Worm (Caenorhabditis elegans) whole organism, L3 larva: ENCODE data around the gene spig-8.
A peak's percentile ranks its signal among the peaks of the same experiment; 100 is the strongest.

Source experiments
- R02D3.7 ChIP-seq: fragments of 150-350 bp; optimal IDR thresholded peaks from 2 replicates; lab custom pipeline; 2014; ENCODE audit warnings: missing biosample characterization, missing genetic modification characterization
- ZK546.5 ChIP-seq: sonication (generic microtip); optimal IDR thresholded peaks from 2 replicates; lab custom pipeline; 2017; ENCODE audit warnings: missing biosample characterization, missing genetic modification characterization
- ceh-16 ChIP-seq: sonication (generic microtip); optimal IDR thresholded peaks from 2 replicates; lab custom pipeline; 2017; ENCODE audit warnings: missing biosample characterization, missing genetic modification characterization
- ceh-28 ChIP-seq: fragments of 150-350 bp; optimal IDR thresholded peaks from 2 replicates; lab custom pipeline; 2014; ENCODE audit warnings: missing biosample characterization, missing genetic modification reagents, missing genetic modification characterization
- ceh-82 ChIP-seq: fragments of 150-350 bp; optimal IDR thresholded peaks from 2 replicates; lab custom pipeline; 2014; ENCODE audit warnings: missing biosample characterization, missing genetic modification characterization
- daf-12 ChIP-seq: fragments of 150-350 bp; optimal IDR thresholded peaks from 2 replicates; lab custom pipeline; 2014; ENCODE audit warnings: missing biosample characterization, missing genetic modification reagents, missing genetic modification characterization
- egl-27 ChIP-seq: sonication (generic microtip); optimal IDR thresholded peaks from 4 replicates; lab custom pipeline; 2017; ENCODE audit warnings: missing biosample characterization, missing genetic modification reagents, missing genetic modification characterization
- egl-5 ChIP-seq: fragments of 150-350 bp; optimal IDR thresholded peaks from 2 replicates; lab custom pipeline; 2017; ENCODE audit warnings: missing biosample characterization, missing genetic modification reagents, missing genetic modification characterization, inconsistent platforms
- elt-1 ChIP-seq: fragments of 150-350 bp; optimal IDR thresholded peaks from 2 replicates; lab custom pipeline; 2014; ENCODE audit warnings: missing biosample characterization, missing genetic modification characterization
- elt-2 ChIP-seq: sonication (generic microtip); optimal IDR thresholded peaks from 2 replicates; lab custom pipeline; 2016; ENCODE audit warnings: missing genetic modification reagents, mild to moderate bottlenecking, missing genetic modification characterization, missing compliant biosample characterization
- fkh-10 ChIP-seq: sonication (generic microtip); optimal IDR thresholded peaks from 2 replicates; lab custom pipeline; 2017; ENCODE audit warnings: missing biosample characterization, missing genetic modification reagents, missing genetic modification characterization
- hmg-11 ChIP-seq: sonication (generic microtip); optimal IDR thresholded peaks from 2 replicates; lab custom pipeline; 2016; ENCODE audit warnings: missing genetic modification characterization, missing compliant biosample characterization
- jun-1 ChIP-seq: fragments of 150-350 bp; optimal IDR thresholded peaks from 2 replicates; lab custom pipeline; 2014; ENCODE audit warnings: missing biosample characterization, missing genetic modification reagents, missing genetic modification characterization
- lin-15B ChIP-seq: fragments of 150-350 bp; optimal IDR thresholded peaks from 2 replicates; lab custom pipeline; 2014; ENCODE audit warnings: missing biosample characterization, missing genetic modification characterization
- lin-39 ChIP-seq: fragments of 150-350 bp; optimal IDR thresholded peaks from 2 replicates; lab custom pipeline; 2018; ENCODE audit warnings: missing biosample characterization, missing genetic modification reagents, missing genetic modification characterization
- lsy-12 ChIP-seq: sonication (generic microtip); optimal IDR thresholded peaks from 2 replicates; lab custom pipeline; 2016; ENCODE audit warnings: mild to moderate bottlenecking, missing genetic modification characterization, missing compliant biosample characterization
- mdl-1 ChIP-seq: fragments of 150-350 bp; optimal IDR thresholded peaks from 2 replicates; lab custom pipeline; 2014; ENCODE audit warnings: missing biosample characterization, missing genetic modification characterization
- nfya-1 ChIP-seq: sonication (generic microtip); optimal IDR thresholded peaks from 2 replicates; lab custom pipeline; 2017; ENCODE audit warnings: missing genetic modification characterization, mild to moderate bottlenecking, missing compliant biosample characterization, antibody characterized with exemption, moderate library complexity; ENCODE audit not compliant: insufficient read depth
- nhr-12 ChIP-seq: fragments of 150-350 bp; optimal IDR thresholded peaks from 2 replicates; lab custom pipeline; 2014; ENCODE audit warnings: missing biosample characterization, missing genetic modification characterization
- nhr-25 ChIP-seq: sonication (generic microtip); optimal IDR thresholded peaks from 2 replicates; lab custom pipeline; 2017; ENCODE audit warnings: missing biosample characterization, missing genetic modification characterization
- nhr-43 ChIP-seq: sonication (generic microtip); optimal IDR thresholded peaks from 2 replicates; lab custom pipeline; 2016; ENCODE audit warnings: mild to moderate bottlenecking, missing genetic modification characterization, missing compliant biosample characterization; ENCODE audit not compliant: poor library complexity, severe bottlenecking
- nhr-76 ChIP-seq: fragments of 150-350 bp; sonication (generic microtip); optimal IDR thresholded peaks from 5 replicates; lab custom pipeline; 2014; ENCODE audit warnings: missing biosample characterization, missing genetic modification characterization
- nhr-77 ChIP-seq: fragments of 150-350 bp; optimal IDR thresholded peaks from 2 replicates; lab custom pipeline; 2014; ENCODE audit warnings: missing biosample characterization, missing genetic modification characterization
- pha-4 ChIP-seq: fragments of 150-350 bp; optimal IDR thresholded peaks from 2 replicates; lab custom pipeline; 2014; ENCODE audit warnings: missing biosample characterization, missing genetic modification reagents, missing genetic modification characterization
- pqm-1 ChIP-seq: fragments of 150-350 bp; optimal IDR thresholded peaks from 2 replicates; lab custom pipeline; 2017; ENCODE audit warnings: missing biosample characterization, missing genetic modification characterization, inconsistent platforms
- sea-2 ChIP-seq: fragments of 150-350 bp; sonication (generic microtip); optimal IDR thresholded peaks from 4 replicates; lab custom pipeline; 2014; ENCODE audit warnings: missing biosample characterization, missing genetic modification reagents, missing genetic modification characterization
- snpc-4 ChIP-seq: fragments of 150-350 bp; optimal IDR thresholded peaks from 2 replicates; lab custom pipeline; 2014; ENCODE audit warnings: missing biosample characterization, missing genetic modification characterization
- tbx-2 ChIP-seq: sonication (generic microtip); optimal IDR thresholded peaks from 2 replicates; lab custom pipeline; 2016; ENCODE audit warnings: mild to moderate bottlenecking, missing genetic modification characterization, missing compliant biosample characterization
- unc-39 ChIP-seq: sonication (generic microtip); optimal IDR thresholded peaks from 4 replicates; lab custom pipeline; 2017; ENCODE audit warnings: missing biosample characterization, missing genetic modification characterization
- zag-1 ChIP-seq: fragments of 150-350 bp; optimal IDR thresholded peaks from 2 replicates; lab custom pipeline; 2014; ENCODE audit warnings: missing biosample characterization, missing genetic modification characterization
- ztf-11 ChIP-seq: fragments of 150-350 bp; optimal IDR thresholded peaks from 2 replicates; lab custom pipeline; 2014; ENCODE audit warnings: missing biosample characterization, missing genetic modification characterization

The spig-8 gene

ce11 chrV:7060396-7060795 is 5.7 kb downstream of the spig-8 start, which contains the start of the genes Y57E12AL.6 and Y57E12AL.1 (continued):
- TF ChIP-seq ZK546.5 (tag; lab: Kevin White, UChicago): no peak
- no peak for TF ChIP-seq fkh-10 (GFP tag; lab: Kevin White, UChicago)
- TF ChIP-seq nhr-25 (tag; lab: Kevin White, UChicago): peak; percentile 90
- TF ChIP-seq elt-2 (tag; lab: Kevin White, UChicago): peak; percentile 48
- peak; percentile 52 for TF ChIP-seq lsy-12 (tag; lab: Kevin White, UChicago)

DNA sequence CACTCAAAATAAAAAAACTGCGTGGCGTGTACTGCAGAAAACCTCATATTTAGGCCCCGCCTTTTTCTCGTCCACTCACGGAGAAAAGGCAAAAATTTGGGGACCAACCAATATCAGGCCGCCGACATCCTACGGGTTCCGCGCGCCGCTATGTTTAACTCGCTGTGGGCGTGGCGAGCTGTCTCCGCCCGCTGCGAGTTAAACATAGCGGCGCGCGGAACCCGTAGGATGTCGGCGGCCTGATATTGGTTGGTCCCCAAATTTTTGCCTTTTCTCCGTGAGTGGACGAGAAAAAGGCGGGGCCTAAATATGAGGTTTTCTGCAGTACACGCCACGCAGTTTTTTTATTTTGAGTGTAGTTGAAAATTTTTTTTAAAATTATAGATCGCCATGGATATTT is 8.1 kb downstream of the spig-8 start, which contains the start of gene tmem-258:
Gene tmem-258, plus strand, starts transcription at position 385 of the 400 bp plus-strand sequence.
- peak; percentile 50 for TF ChIP-seq snpc-4

- TF ChIP-seq daf-12 (tag; lab: Kevin White, UChicago): no peak
- no peak for TF ChIP-seq lin-39 (tag; lab: Kevin White, UChicago)
- TF ChIP-seq, all 47 proteins: peak for 0
Observed at ce11 chrV:7065226-7065625, 10.5 kb downstream of the spig-8 start, which contains the start of gene Y57E12AR.1. TSS of gene Y57E12AR.1 (minus strand) at chrV:7065326.

ce11 chrV:7068861-7069260 is 14.2 kb downstream of the spig-8 start:
- TF ChIP-seq pqm-1: no peak
- TF ChIP-seq jun-1 (tag; lab: Kevin White, UChicago): no peak
- no peak for TF ChIP-seq ceh-82 (tag; lab: Kevin White, UChicago)
- no peak for TF ChIP-seq nfya-1 (tag; lab: Kevin White, UChicago)
- no peak for TF ChIP-seq tbx-2 (tag; lab: Kevin White, UChicago)
- no peak for TF ChIP-seq hmg-11
- no peak for TF ChIP-seq unc-39 (tag; lab: Kevin White, UChicago)
- TF ChIP-seq nhr-43 (tag; lab: Kevin White, UChicago): no peak
- TF ChIP-seq nhr-12: no peak
- TF ChIP-seq egl-5 (tag; lab: Kevin White, UChicago): no peak
- TF ChIP-seq, all 47 proteins: peak for 0

- TF ChIP-seq zag-1 (tag; lab: Kevin White, UChicago) (no peak), sea-2 (GFP tag; lab: Kevin White, UChicago) (no peak), tbx-2 (tag; lab: Kevin White, UChicago) (no peak), elt-1 (no peak), nhr-25 (tag; lab: Kevin White, UChicago) (no peak), unc-39 (tag; lab: Kevin White, UChicago) (no peak), nhr-43 (tag; lab: Kevin White, UChicago) (no peak), lin-39 (tag; lab: Kevin White, UChicago) (no peak), jun-1 (tag; lab: Kevin White, UChicago) (no peak)
Observed at ce11 chrV:7069605-7070004, 14.9 kb downstream of the spig-8 start.

DNA sequence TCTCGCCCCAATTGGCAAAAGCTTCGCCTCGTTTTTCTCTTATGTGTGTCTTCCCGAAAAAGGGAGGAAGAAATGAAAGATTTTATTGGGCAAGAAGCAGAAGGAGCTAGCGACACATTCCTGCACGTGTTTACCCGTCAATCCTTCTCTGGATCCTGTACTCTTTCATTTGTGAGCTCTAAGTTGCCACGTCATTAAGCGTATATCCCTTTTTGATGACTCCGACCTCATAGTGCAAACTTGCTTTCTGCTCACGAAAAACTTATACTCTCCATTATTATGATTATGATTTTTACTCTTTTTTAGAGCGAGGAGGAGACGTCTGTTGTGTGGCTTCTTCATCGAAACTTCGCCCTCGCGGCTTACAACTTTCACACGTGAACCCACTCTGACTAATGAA is 17.6 kb downstream of the spig-8 start, which contains the start of gene F27B10.1:
Gene F27B10.1, plus strand, starts transcription at position 301 of the 400 bp plus-strand sequence.
- TF ChIP-seq nhr-76 (tag; lab: Kevin White, UChicago) (no peak), unc-39 (tag; lab: Kevin White, UChicago) (no peak)

ce11 chrV:7075646-7076045 is 20.9 kb downstream of the spig-8 start, which contains the start of gene npa-1:
TSS of gene npa-1 (plus strand) at chrV:7075787.
- TF ChIP-seq R02D3.7 (no peak), elt-2 (tag; lab: Kevin White, UChicago) (peak; percentile 48), nhr-77 (tag; lab: Kevin White, UChicago) (no peak), pqm-1 (peak; percentile 63), ztf-11 (tag; lab: Kevin White, UChicago) (no peak)

ce11 chrV:7076161-7076560 is 21.5 kb downstream of the spig-8 start:
- TF ChIP-seq nhr-25 (tag; lab: Kevin White, UChicago): no peak
- TF ChIP-seq snpc-4: no peak
- TF ChIP-seq pqm-1: peak; percentile 76
- TF ChIP-seq elt-2 (tag; lab: Kevin White, UChicago): peak; percentile 88
- no peak for TF ChIP-seq egl-27 (tag; lab: Kevin White, UChicago)
- no peak for TF ChIP-seq ceh-16 (tag; lab: Kevin White, UChicago)
- TF ChIP-seq lin-15B (tag; lab: Kevin White, UChicago): no peak
- TF ChIP-seq pha-4 (tag; lab: Kevin White, UChicago): peak; percentile 51
- TF ChIP-seq mdl-1: no peak
- TF ChIP-seq ceh-28 (tag; lab: Kevin White, UChicago): no peak
